Fruit fly (Drosophila melanogaster) whole organism: ENCODE results near the gene BthD.

Experiments used
- CG8478 ChIP-seq: fragments of >200 bp; optimal IDR thresholded peaks from 2 replicates; lab custom pipeline; 2018; ENCODE audit warnings: inconsistent platforms
- Dll ChIP-seq: fragments of >200 bp; optimal IDR thresholded peaks from 2 replicates; lab custom pipeline; 2017
- EcR ChIP-seq, 2 experiments: fragments of >200 bp; optimal IDR thresholded peaks; 2 replicates each; lab custom pipeline; 2017; ENCODE audit warnings: missing biosample characterization in 2 of 2, missing genetic modification characterization in 2 of 2, missing genetic modification reagents in 2 of 2
- pan ChIP-seq: fragments of >200 bp; optimal IDR thresholded peaks from 2 replicates; lab custom pipeline; 2017
- psq ChIP-seq: fragments of >200 bp; optimal IDR thresholded peaks from 2 replicates; lab custom pipeline; 2017
- usp ChIP-seq: fragments of >200 bp; optimal IDR thresholded peaks from 2 replicates; lab custom pipeline; 2017; ENCODE audit warnings: missing biosample characterization, missing genetic modification characterization, mixed read lengths

The BthD gene

dm6 chrX:13602071-13602858 is 9.7 kb upstream of the BthD start, which contains the start of gene up:
up (minus strand) TSS chrX:13602578.
- TF ChIP-seq usp (GFP tag; lab: Kevin White, UChicago) (no peak), EcR (GFP tag; optimal IDR thresholded peaks at IDR 0.05; lab: Kevin White, UChicago) (no peak), Dll (no peak), CG8478 (lab: Kevin White, UChicago) (no peak), psq (lab: Kevin White, UChicago) (no peak), pan (lab: Kevin White, UChicago) (no peak)

- TF ChIP-seq pan (lab: Kevin White, UChicago) (no peak), CG8478 (lab: Kevin White, UChicago) (no peak), psq (lab: Kevin White, UChicago) (no peak), Dll (no peak), usp (GFP tag; lab: Kevin White, UChicago) (no peak), EcR (GFP tag; optimal IDR thresholded peaks at IDR 0.05; lab: Kevin White, UChicago) (no peak)
These were observed 7.4 kb upstream of the BthD start for dm6 chrX:13604499-13604898.

dm6 chrX:13605381-13605780 is 6.5 kb upstream of the BthD start, which contains the start of gene CG11178:
CG11178 (plus strand) TSS chrX:13605681.
- no peak for TF ChIP-seq EcR (GFP tag; optimal IDR thresholded peaks at IDR 0.05; lab: Kevin White, UChicago)
- TF ChIP-seq CG8478 (lab: Kevin White, UChicago): no peak
- no peak for TF ChIP-seq pan (lab: Kevin White, UChicago)
- TF ChIP-seq Dll: no peak
- no peak for TF ChIP-seq psq (lab: Kevin White, UChicago)
- TF ChIP-seq usp (GFP tag; lab: Kevin White, UChicago): no peak

dm6 chrX:13605942-13606491 is 5.9 kb upstream of the BthD start:
- TF ChIP-seq usp (GFP tag; lab: Kevin White, UChicago) (no peak), Dll (no peak), pan (lab: Kevin White, UChicago) (no peak), EcR (GFP tag; optimal IDR thresholded peaks at IDR 0.05; lab: Kevin White, UChicago) (no peak), CG8478 (lab: Kevin White, UChicago) (no peak), psq (lab: Kevin White, UChicago) (no peak)

dm6 chrX:13615992-13616391 is 4.1 kb downstream of the BthD start:
- TF ChIP-seq CG8478 (lab: Kevin White, UChicago) (no peak), psq (lab: Kevin White, UChicago) (no peak), EcR (GFP tag; optimal IDR thresholded peaks at IDR 0.05; lab: Kevin White, UChicago) (no peak), Dll (no peak), usp (GFP tag; lab: Kevin White, UChicago) (no peak), pan (lab: Kevin White, UChicago) (no peak)

dm6 chrX:13616417-13617050 is 4.6 kb downstream of the BthD start, which contains the start of the genes tth and Tango2:
tth (minus strand) TSS chrX:13616586.
Tango2 (plus strand) TSS chrX:13616989.
- TF ChIP-seq usp (GFP tag; lab: Kevin White, UChicago) (no peak), EcR (GFP tag; optimal IDR thresholded peaks at IDR 0.05; lab: Kevin White, UChicago) (no peak), pan (lab: Kevin White, UChicago) (no peak), Dll (no peak)

- TF ChIP-seq psq (lab: Kevin White, UChicago): no peak
- TF ChIP-seq pan (lab: Kevin White, UChicago): no peak
These were observed 12.6 kb downstream of the BthD start, which contains the start of the genes CG2691 and NFAT for dm6 chrX:13624334-13625079. CG2691 (minus strand) TSS chrX:13624408. NFAT (plus strand) TSS chrX:13624745.

- TF ChIP-seq pan (lab: Kevin White, UChicago) (no peak), usp (GFP tag; lab: Kevin White, UChicago) (no peak), psq (lab: Kevin White, UChicago) (no peak), EcR (GFP tag; optimal IDR thresholded peaks at IDR 0.05; lab: Kevin White, UChicago) (no peak), CG8478 (lab: Kevin White, UChicago) (no peak), Dll (no peak)
These were observed 13.3 kb downstream of the BthD start for dm6 chrX:13625080-13625723.

- TF ChIP-seq usp (GFP tag; lab: Kevin White, UChicago): no peak
- no peak for TF ChIP-seq EcR (GFP tag; optimal IDR thresholded peaks at IDR 0.05; lab: Kevin White, UChicago)
- no peak for TF ChIP-seq Dll
- TF ChIP-seq psq (lab: Kevin White, UChicago): no peak
- no peak for TF ChIP-seq CG8478 (lab: Kevin White, UChicago)
- no peak for TF ChIP-seq pan (lab: Kevin White, UChicago)
These were observed 14.1 kb downstream of the BthD start for dm6 chrX:13625888-13626578.

- TF ChIP-seq psq (lab: Kevin White, UChicago) (no peak), usp (GFP tag; lab: Kevin White, UChicago) (no peak), Dll (no peak), CG8478 (lab: Kevin White, UChicago) (no peak), pan (lab: Kevin White, UChicago) (no peak), EcR (GFP tag; optimal IDR thresholded peaks at IDR 0.05; lab: Kevin White, UChicago) (no peak)
These were observed 14.6 kb downstream of the BthD start for dm6 chrX:13626579-13626894.
